Worm (Caenorhabditis elegans) whole organism, L1 larva: Measurements from ENCODE around the gene pde-12.

Experiments
- ama-1 ChIP-seq: fragments of 150-350 bp; optimal IDR thresholded peaks from 2 replicates; lab custom pipeline; 2014
- ceh-82 ChIP-seq, 3 experiments: fragments of 150-350 bp in 1 of 3; sonication (generic microtip) in 2 of 3; optimal IDR thresholded peaks; 2 replicates each; lab custom pipeline; 2014 to 2017; ENCODE audit warnings: missing biosample characterization in 3 of 3, missing genetic modification characterization in 3 of 3
- elt-2 ChIP-seq: sonication (generic microtip); optimal IDR thresholded peaks from 2 replicates; lab custom pipeline; 2016; ENCODE audit warnings: missing genetic modification characterization, mild to moderate bottlenecking, inconsistent platforms, missing compliant biosample characterization, missing genetic modification reagents
- lin-15B ChIP-seq: fragments of 150-350 bp; sonication (generic microtip); optimal IDR thresholded peaks from 3 replicates; lab custom pipeline; 2014; ENCODE audit warnings: missing biosample characterization, missing genetic modification characterization
- lin-39 ChIP-seq: fragments of 150-350 bp; optimal IDR thresholded peaks from 2 replicates; lab custom pipeline; 2014; ENCODE audit warnings: missing biosample characterization, missing genetic modification reagents, missing genetic modification characterization
- nhr-12 ChIP-seq: sonication (generic microtip); optimal IDR thresholded peaks from 2 replicates; lab custom pipeline; 2017; ENCODE audit warnings: missing biosample characterization, missing genetic modification characterization
- nhr-237 ChIP-seq: fragments of 150-350 bp; optimal IDR thresholded peaks from 2 replicates; lab custom pipeline; 2014; ENCODE audit warnings: missing biosample characterization, missing genetic modification characterization
- nhr-85 ChIP-seq: sonication (generic microtip); peaks from one replicate; lab custom pipeline; 2016; ENCODE audit warnings: missing genetic modification characterization, inconsistent platforms, missing compliant biosample characterization
- snpc-4 ChIP-seq: fragments of 150-350 bp; optimal IDR thresholded peaks from 2 replicates; lab custom pipeline; 2014; ENCODE audit warnings: missing biosample characterization, missing genetic modification characterization
- tbx-2 ChIP-seq: sonication (generic microtip); optimal IDR thresholded peaks from 2 replicates; lab custom pipeline; 2016; ENCODE audit warnings: missing genetic modification characterization, missing compliant biosample characterization
- tlp-1 ChIP-seq: fragments of 150-350 bp; optimal IDR thresholded peaks from 2 replicates; lab custom pipeline; 2014; ENCODE audit warnings: missing biosample characterization, missing genetic modification characterization
- unc-130 ChIP-seq: fragments of 150-350 bp; optimal IDR thresholded peaks from 2 replicates; lab custom pipeline; 2017; ENCODE audit warnings: missing biosample characterization, missing genetic modification characterization, inconsistent platforms
- unc-62 ChIP-seq: fragments of 150-350 bp; optimal IDR thresholded peaks from 2 replicates; lab custom pipeline; 2014; ENCODE audit warnings: missing biosample characterization, missing genetic modification reagents, missing genetic modification characterization

DNA sequence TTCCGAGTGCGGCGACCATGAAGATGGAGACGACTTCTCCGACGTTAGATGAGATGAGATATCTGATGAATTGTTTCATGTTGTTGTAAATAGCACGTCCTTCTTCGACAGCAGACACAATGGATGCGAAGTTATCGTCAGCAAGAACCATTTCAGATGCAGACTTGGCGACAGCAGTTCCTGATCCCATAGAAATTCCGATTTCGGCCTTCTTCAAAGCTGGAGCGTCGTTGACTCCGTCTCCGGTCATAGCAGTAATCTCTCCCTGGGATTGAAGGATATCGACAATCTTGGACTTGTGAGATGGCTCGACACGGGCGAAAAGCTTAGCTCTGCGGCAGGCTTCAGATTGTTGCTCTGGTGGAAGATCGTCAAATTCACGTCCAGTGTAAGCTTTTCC lies 30.9 kb downstream of the pde-12 start:
- TF ChIP-seq unc-130 (tag; lab: Kevin White, UChicago) (no peak), snpc-4 (tag; lab: Kevin White, UChicago) (no peak), tlp-1 (no peak), nhr-85 (tag; lab: Kevin White, UChicago) (no peak), elt-2 (tag; lab: Kevin White, UChicago) (no peak), nhr-237 (no peak), ama-1 (no peak), lin-15B (no peak), ceh-82 (tag; optimal IDR thresholded peaks at IDR 0.05; lab: Kevin White, UChicago) (no peak), tbx-2 (tag; lab: Kevin White, UChicago) (no peak), lin-39 (tag; lab: Kevin White, UChicago) (no peak), nhr-12 (tag; lab: Kevin White, UChicago) (no peak), unc-62 (GFP tag; lab: Kevin White, UChicago) (no peak)
